Worm (Caenorhabditis elegans): Measurements from ENCODE around the gene K11C4.2.
A peak's percentile ranks its signal among the peaks of the same experiment; 100 is the strongest.

Gene K11C4.2

DNA sequence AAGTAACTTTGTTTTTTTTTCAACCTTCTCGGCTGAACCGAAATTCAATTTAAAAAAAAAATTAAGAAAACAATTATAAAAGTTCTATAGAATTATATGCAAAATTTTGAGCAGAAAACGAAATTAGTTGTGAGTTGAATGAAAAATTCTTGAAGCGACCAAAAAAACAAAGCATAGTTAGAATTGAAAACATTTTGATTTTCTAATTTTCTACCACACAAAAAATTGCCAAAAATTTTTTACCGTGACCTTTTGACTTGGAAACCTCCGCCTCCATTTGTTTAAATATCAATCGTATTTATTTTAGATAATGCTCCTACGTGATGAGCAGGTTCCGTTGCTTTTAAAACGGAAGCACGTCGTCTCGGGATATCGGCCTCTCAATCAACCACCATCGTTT is at the start of gene K11C4.2:
Gene K11C4.2, plus strand, starts transcription at position 301 of the 400 bp plus-strand sequence.
- no peak for TF ChIP-seq fos-1 (tag; optimal IDR thresholded peaks at IDR 0.05)
- no peak for TF ChIP-seq egl-5 (tag; optimal IDR thresholded peaks at IDR 0.05)
- TF ChIP-seq nhr-12 (tag; optimal IDR thresholded peaks at IDR 0.05), result no peak
- TF ChIP-seq jun-1 (tag; optimal IDR thresholded peaks at IDR 0.05), result no peak
- TF ChIP-seq fkh-2 (tag; optimal IDR thresholded peaks at IDR 0.05), result no peak
- no peak for TF ChIP-seq aly-2 (tag; optimal IDR thresholded peaks at IDR 0.05)
- TF ChIP-seq nhr-23 (tag; optimal IDR thresholded peaks at IDR 0.05), result no peak
- no peak for TF ChIP-seq nhr-11 (tag; optimal IDR thresholded peaks at IDR 0.05)
- no peak for TF ChIP-seq nhr-28 (tag; optimal IDR thresholded peaks at IDR 0.05)
- TF ChIP-seq nhr-76 (tag; optimal IDR thresholded peaks at IDR 0.05), result no peak
- no peak for TF ChIP-seq nhr-237 (tag; optimal IDR thresholded peaks at IDR 0.05)
- TF ChIP-seq lin-15B (tag; optimal IDR thresholded peaks at IDR 0.05), result no peak
- no peak for TF ChIP-seq hmg-11 (tag; optimal IDR thresholded peaks at IDR 0.05)
- no peak for TF ChIP-seq fkh-10 (GFP tag; optimal IDR thresholded peaks at IDR 0.05)
- no peak for TF ChIP-seq ZK546.5 (tag; optimal IDR thresholded peaks at IDR 0.05)

DNA sequence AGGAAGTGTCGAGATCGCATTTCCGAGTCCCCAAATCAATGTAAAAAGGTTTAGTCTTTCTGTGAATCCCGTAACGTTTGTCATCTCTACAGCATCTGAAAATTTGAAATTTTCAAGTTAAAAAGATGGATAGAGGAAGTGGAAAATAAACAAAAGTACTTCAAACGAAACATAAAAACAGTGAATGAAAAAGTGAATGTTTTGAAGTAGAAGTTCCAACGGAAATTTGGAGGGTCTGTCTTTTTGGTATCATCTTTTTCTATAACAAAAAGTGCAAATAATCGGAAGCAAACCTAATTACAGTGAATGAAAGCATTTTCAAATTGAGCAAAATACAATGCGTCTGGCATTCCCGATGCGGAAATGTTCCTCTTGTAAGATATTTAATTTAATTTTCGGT is 48.4 kb upstream of the K11C4.2 start, which contains the start of gene lgc-54:
Gene lgc-54, minus strand, starts transcription at position 101 of the 400 bp plus-strand sequence.
- TF ChIP-seq nhr-43 (tag; optimal IDR thresholded peaks at IDR 0.05; ENCODE audit: poor library complexity, severe bottlenecking) (no peak), ceh-9 (tag; optimal IDR thresholded peaks at IDR 0.05) (no peak), egl-5 (tag; optimal IDR thresholded peaks at IDR 0.05) (no peak), fos-1 (tag; optimal IDR thresholded peaks at IDR 0.05) (no peak), elt-3 (tag; optimal IDR thresholded peaks at IDR 0.05) (no peak), zag-1 (tag; optimal IDR thresholded peaks at IDR 0.05) (no peak), lin-15B (tag; optimal IDR thresholded peaks at IDR 0.05) (no peak), nhr-237 (tag; optimal IDR thresholded peaks at IDR 0.05) (no peak), ceh-82 (tag; optimal IDR thresholded peaks at IDR 0.05) (no peak), snpc-4 (tag; optimal IDR thresholded peaks at IDR 0.05) (no peak), ceh-16 (tag; optimal IDR thresholded peaks at IDR 0.05) (no peak), ceh-28 (tag; optimal IDR thresholded peaks at IDR 0.05) (no peak), elt-1 (tag; optimal IDR thresholded peaks at IDR 0.05) (no peak), unc-62 (GFP tag; optimal IDR thresholded peaks at IDR 0.05) (no peak), nhr-25 (tag; optimal IDR thresholded peaks at IDR 0.05) (no peak), pha-4 (tag; optimal IDR thresholded peaks at IDR 0.05) (no peak), nhr-12 (tag; optimal IDR thresholded peaks at IDR 0.05) (no peak)

DNA sequence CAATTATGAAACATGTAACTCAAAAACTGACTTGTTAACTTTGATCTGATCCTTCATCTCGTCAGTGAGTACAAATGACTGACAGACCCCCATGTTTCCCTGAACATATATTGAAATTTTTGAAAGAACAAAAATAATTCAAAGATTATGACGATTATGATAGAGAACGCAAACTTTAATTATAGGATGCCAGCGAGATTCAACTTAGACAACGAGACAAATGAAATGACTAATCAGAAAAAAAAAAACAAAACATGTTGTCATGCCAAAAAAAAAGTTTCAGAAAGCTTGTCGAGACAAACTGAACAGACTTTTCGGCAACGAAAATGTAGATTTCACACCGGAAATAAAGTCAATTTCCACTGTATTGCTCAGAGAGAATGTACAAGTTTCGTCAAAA is 40.2 kb upstream of the K11C4.2 start, which contains the start of gene gpa-10:
Gene gpa-10, minus strand, starts transcription at position 101 of the 400 bp plus-strand sequence.
- TF ChIP-seq jun-1 (tag; optimal IDR thresholded peaks at IDR 0.05), result no peak
- TF ChIP-seq ama-1 (optimal IDR thresholded peaks at IDR 0.05), result no peak
- TF ChIP-seq ceh-82 (tag; optimal IDR thresholded peaks at IDR 0.05), result no peak
- TF ChIP-seq ceh-9 (tag; optimal IDR thresholded peaks at IDR 0.05), result no peak
- TF ChIP-seq aly-2 (tag; optimal IDR thresholded peaks at IDR 0.05), result no peak
- TF ChIP-seq nhr-77 (tag; optimal IDR thresholded peaks at IDR 0.05), result no peak

- TF ChIP-seq mml-1 (tag; optimal IDR thresholded peaks at IDR 0.05), result no peak
- TF ChIP-seq zag-1 (tag; optimal IDR thresholded peaks at IDR 0.05), result no peak
- no peak for TF ChIP-seq ceh-16 (tag; optimal IDR thresholded peaks at IDR 0.05)
- TF ChIP-seq fos-1 (tag; optimal IDR thresholded peaks at IDR 0.05), result no peak
- no peak for TF ChIP-seq ceh-9 (tag; optimal IDR thresholded peaks at IDR 0.05)
- no peak for TF ChIP-seq nhr-25 (tag; optimal IDR thresholded peaks at IDR 0.05)
- TF ChIP-seq aly-2 (tag; optimal IDR thresholded peaks at IDR 0.05), result no peak
- no peak for TF ChIP-seq nhr-43 (tag; optimal IDR thresholded peaks at IDR 0.05; ENCODE audit: poor library complexity, severe bottlenecking)
- no peak for TF ChIP-seq ceh-28 (tag; optimal IDR thresholded peaks at IDR 0.05)
- no peak for TF ChIP-seq sea-2 (GFP tag; optimal IDR thresholded peaks at IDR 0.05)
- no peak for TF ChIP-seq R02D3.7 (tag; optimal IDR thresholded peaks at IDR 0.05)
These were observed 24.9 kb upstream of the K11C4.2 start, which contains the start of gene frpr-18 for ce11 chrV:6870004-6870403. Gene frpr-18 (plus strand): TSS chrV:6870304.

ce11 chrV:6874735-6875134 is 20.1 kb upstream of the K11C4.2 start:
- TF ChIP-seq ceh-82 (tag; optimal IDR thresholded peaks at IDR 0.05), result no peak
- peak; percentile 35 for TF ChIP-seq pha-4 (tag; optimal IDR thresholded peaks at IDR 0.05)

ce11 chrV:6875795-6876194 is 19.1 kb upstream of the K11C4.2 start:
- TF ChIP-seq hmg-11 (tag; optimal IDR thresholded peaks at IDR 0.05) (peak; percentile 7), ceh-82 (tag; optimal IDR thresholded peaks at IDR 0.05) (no peak)

Measured in whole organism, L3 larva.